Fruit fly (Drosophila melanogaster): ENCODE data around the gene ergic53.

ergic53 gene

DNA sequence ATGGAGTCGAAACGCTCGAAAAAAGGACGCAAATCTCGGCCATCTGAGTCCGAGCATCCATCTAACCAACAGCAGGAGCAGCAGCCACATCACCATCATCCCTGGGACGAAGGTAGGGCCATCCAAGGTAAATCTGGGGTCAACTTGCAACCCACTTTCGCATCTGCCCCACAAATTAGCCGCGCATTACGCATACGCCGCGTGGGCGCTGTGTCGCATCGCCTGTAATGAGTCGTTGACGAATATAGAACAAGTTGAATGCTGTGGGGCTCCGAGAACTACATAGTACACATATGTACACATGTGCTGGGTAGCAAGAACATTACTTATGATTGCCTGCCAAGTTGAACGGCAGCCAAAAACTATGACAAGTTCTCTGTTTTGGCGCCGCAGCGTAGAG lies 44.7 kb downstream of the ergic53 start (continued):
- TF ChIP-seq CG1603 (tag; optimal IDR thresholded peaks at IDR 0.05) (no peak), CG12769 (tag; optimal IDR thresholded peaks at IDR 0.05) (peak; percentile 23), crol (GFP tag; IDR thresholded peaks at IDR 0.05) (no peak), C15 (GFP tag; IDR thresholded peaks at IDR 0.05) (no peak), rib (GFP tag; IDR thresholded peaks at IDR 0.05) (no peak)

- TF ChIP-seq CG15269 (tag; optimal IDR thresholded peaks at IDR 0.05) (no peak), GATAe (GFP tag; conservative IDR thresholded peaks at IDR 0.05) (peak; percentile 84), BtbVII (GFP tag; optimal IDR thresholded peaks at IDR 0.05) (peak; percentile 34), CG12942 (GFP tag; optimal IDR thresholded peaks at IDR 0.05) (no peak), Ets65A (GFP tag) (peak; percentile 21), Pdp1 (GFP tag; optimal IDR thresholded peaks at IDR 0.05) (peak in 1 of 2 experiments; percentile 85), mirr (GFP tag; optimal IDR thresholded peaks at IDR 0.05) (peak; percentile 10), CG33557 (GFP tag; optimal IDR thresholded peaks at IDR 0.05) (no peak), exex (tag; optimal IDR thresholded peaks at IDR 0.05) (peak; percentile 61), sd (tag; optimal IDR thresholded peaks at IDR 0.05) (peak; percentile 10), CG34376 (GFP tag; optimal IDR thresholded peaks at IDR 0.05) (peak; percentile 23)
Measured at dm6 chr3L:8580780-8581179, 46.0 kb downstream of the ergic53 start.

DNA sequence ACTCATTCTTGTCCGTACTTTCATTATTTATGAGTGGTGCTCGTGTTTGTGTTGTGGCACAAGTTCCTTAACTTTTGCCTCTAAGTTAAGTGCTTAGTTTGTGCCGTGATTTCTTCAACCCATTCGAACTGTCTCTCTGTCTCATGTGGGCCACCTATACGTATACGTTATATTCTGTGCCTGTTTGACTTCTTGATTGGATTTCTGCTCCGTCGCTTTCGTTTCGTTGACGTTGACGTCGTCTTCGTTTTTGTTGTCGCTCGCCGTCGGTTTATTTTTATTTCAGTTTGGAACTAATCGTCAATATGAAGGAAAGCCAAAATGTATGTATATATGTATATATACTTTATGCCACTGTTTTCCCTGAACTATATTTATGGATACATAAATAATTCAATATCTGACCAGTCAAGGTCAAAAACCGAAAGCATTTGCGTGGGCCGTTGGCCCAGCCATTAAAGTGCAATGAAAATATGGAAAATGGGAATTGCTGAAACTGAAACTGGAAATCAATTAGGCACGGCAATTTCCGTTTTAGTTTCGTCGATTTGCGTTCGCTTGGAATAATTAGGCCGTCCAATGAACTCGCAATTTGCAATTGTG lies 47.4 kb downstream of the ergic53 start:
- no peak for TF ChIP-seq sens (GFP tag)
- no peak for TF ChIP-seq Dll (GFP tag; IDR thresholded peaks at IDR 0.05; ENCODE audit: partially characterized antibody)
- no peak for TF ChIP-seq CG6689 (GFP tag; IDR thresholded peaks at IDR 0.05)
- no peak for TF ChIP-seq pb (GFP tag; optimal IDR thresholded peaks at IDR 0.05)
- no peak for TF ChIP-seq Oli (tag; optimal IDR thresholded peaks at IDR 0.05)
- TF ChIP-seq Ptx1 (GFP tag; IDR thresholded peaks at IDR 0.05), result no peak
- no peak for TF ChIP-seq CG15696 (tag; optimal IDR thresholded peaks at IDR 0.05)
- TF ChIP-seq vfl (GFP tag; optimal IDR thresholded peaks at IDR 0.05), result no peak
- no peak for TF ChIP-seq twi (tag; optimal IDR thresholded peaks at IDR 0.05)
- no peak for TF ChIP-seq NC2β (GFP tag; optimal IDR thresholded peaks at IDR 0.05)
- no peak for TF ChIP-seq cato (GFP tag; optimal IDR thresholded peaks at IDR 0.05; ENCODE audit: borderline replicate concordance)
- TF ChIP-seq CG11696 (GFP tag; IDR thresholded peaks at IDR 0.05), result no peak
- TF ChIP-seq vvl (GFP tag; IDR thresholded peaks at IDR 0.05), result no peak
- no peak for TF ChIP-seq exex (tag; optimal IDR thresholded peaks at IDR 0.05)
- TF ChIP-seq sd (tag; optimal IDR thresholded peaks at IDR 0.05), result no peak
- peak; percentile 88; the same call in 2 of the 3 replicates for TF ChIP-seq sr (GFP tag; IDR thresholded peaks at IDR 0.05)
- TF ChIP-seq CG11504 (tag; optimal IDR thresholded peaks at IDR 0.05), result peak; percentile 48
- TF ChIP-seq crp (GFP tag; optimal IDR thresholded peaks at IDR 0.05), result no peak
- TF ChIP-seq ase (GFP tag; IDR thresholded peaks at IDR 0.05), result no peak
- TF ChIP-seq lov (optimal IDR thresholded peaks at IDR 0.05), result no peak
- no peak for TF ChIP-seq lov (GFP tag; IDR thresholded peaks at IDR 0.05)
- no peak for TF ChIP-seq nerfin-2 (GFP tag; IDR thresholded peaks at IDR 0.05; ENCODE audit: partially characterized antibody)
- no peak for TF ChIP-seq CG30020 (tag; optimal IDR thresholded peaks at IDR 0.05)
- no peak for TF ChIP-seq ci (GFP tag; IDR thresholded peaks at IDR 0.05)
- TF ChIP-seq Sry-δ (GFP tag; optimal IDR thresholded peaks at IDR 0.05), result no peak
- no peak for TF ChIP-seq Rfx (GFP tag; IDR thresholded peaks at IDR 0.05)
- TF ChIP-seq CG12104 (GFP tag; optimal IDR thresholded peaks at IDR 0.05), result no peak
- no peak for TF ChIP-seq Blimp-1 (GFP tag; optimal IDR thresholded peaks at IDR 0.05)
- no peak for TF ChIP-seq CG9609 (GFP tag; optimal IDR thresholded peaks at IDR 0.05)
- TF ChIP-seq CG12299 (tag; optimal IDR thresholded peaks at IDR 0.05), result no peak
- TF ChIP-seq kah (GFP tag; optimal IDR thresholded peaks at IDR 0.05), result no peak
- TF ChIP-seq CG2889 (GFP tag; IDR thresholded peaks at IDR 0.05), result no peak
- no peak for TF ChIP-seq hkb (optimal IDR thresholded peaks at IDR 0.05)
- TF ChIP-seq hkb (GFP tag; IDR thresholded peaks at IDR 0.05), result 0 out of 2 replicates have a peak, but pooled peaks have one; percentile 27
- TF ChIP-seq CTCF (GFP tag; optimal IDR thresholded peaks at IDR 0.05), result no peak

All from whole organism, embryonic.